Fruit fly (Drosophila melanogaster) whole organism, embryonic: ENCODE results near the gene Ccn.

ENCODE experiments used
- Atf-2 ChIP-seq: fragments of 200-800 bp; sonication (Bioruptor generic); optimal IDR thresholded peaks from 2 replicates; lab custom pipeline; 2016; ENCODE audit warnings: missing biosample characterization, missing genetic modification characterization
- CG11723 ChIP-seq: fragments of 200-800 bp; sonication (Bioruptor generic); optimal IDR thresholded peaks from 2 replicates; lab custom pipeline; 2017; ENCODE audit warnings: missing biosample characterization, mild to moderate bottlenecking, missing genetic modification characterization
- CG12155 ChIP-seq: fragments of 200-800 bp; sonication (Bioruptor generic); optimal IDR thresholded peaks from 3 replicates; lab custom pipeline; 2016; ENCODE audit warnings: missing biosample characterization, missing genetic modification characterization
- CG12391 ChIP-seq: fragments of 200-800 bp; sonication (Bioruptor generic); optimal IDR thresholded peaks from 3 replicates; lab custom pipeline; 2018; ENCODE audit warnings: missing biosample characterization, mild to moderate bottlenecking, missing genetic modification characterization, moderate library complexity
- CG34224 ChIP-seq: fragments of 200-800 bp; sonication (Bioruptor generic); IDR thresholded peaks from 3 replicates; pipeline ENCODE4 v1.3.6; 2022; ENCODE audit warnings: missing biosample characterization, missing genetic modification characterization; ENCODE audit not compliant: partially characterized antibody
- CG8924 ChIP-seq: fragments of 200-800 bp; optimal IDR thresholded peaks from 3 replicates; lab custom pipeline; 2019; ENCODE audit warnings: missing biosample characterization, mild to moderate bottlenecking, missing genetic modification characterization, moderate library complexity
- abd-A ChIP-seq: fragments of 200-800 bp; sonication (Bioruptor generic); optimal IDR thresholded peaks from 3 replicates; lab custom pipeline; 2019; ENCODE audit warnings: missing biosample characterization, mild to moderate bottlenecking, missing genetic modification characterization, moderate library complexity
- klu ChIP-seq: fragments of 200-800 bp; sonication (Bioruptor generic); IDR thresholded peaks from 2 replicates; pipeline ENCODE4 v1.3.6; 2022; ENCODE audit warnings: missing biosample characterization, missing genetic modification characterization
- peb ChIP-seq: fragments of 200-800 bp; sonication (Bioruptor generic); IDR thresholded peaks from 2 replicates; pipeline ENCODE4 v1.3.6; 2022; ENCODE audit warnings: missing biosample characterization, missing genetic modification characterization

DNA sequence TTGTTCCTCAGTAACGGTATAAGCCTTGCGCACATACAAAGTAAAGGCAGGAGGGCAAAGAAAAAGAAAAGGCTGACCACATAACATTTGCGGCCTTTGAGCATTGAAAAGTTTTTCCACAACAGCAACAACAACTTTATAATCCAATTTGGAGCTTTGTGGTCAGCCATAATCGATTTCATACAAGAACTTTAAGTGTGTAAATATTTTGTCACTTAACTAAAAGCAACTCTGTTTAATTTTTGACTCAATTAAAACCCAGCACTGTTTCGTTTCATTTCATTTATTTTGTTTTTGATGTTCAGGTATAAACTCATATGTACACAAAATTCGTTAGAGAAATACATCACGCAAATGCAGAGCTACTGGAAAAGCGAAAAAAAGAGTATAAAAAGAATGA is 107.7 kb downstream of the Ccn start, which contains the start of gene CG42816:
- TF ChIP-seq CG8924 (tag; lab: Kevin White, UChicago) (no peak), Atf-2 (GFP tag; lab: Kevin White, UChicago) (no peak), CG12155 (GFP tag; lab: Kevin White, UChicago) (no peak), CG12391 (no peak), peb (GFP tag; lab: Robert Waterston, UW) (no peak), abd-A (tag; lab: Kevin White, UChicago) (no peak), CG11723 (no peak), klu (no peak), CG34224 (GFP tag; lab: Robert Waterston, UW) (no peak)
